Fruit fly (Drosophila melanogaster) whole organism, embryonic: ENCODE data around the gene CG5180.
A peak's percentile ranks its signal among the peaks of the same experiment; 100 is the strongest.

Experiments
- Aef1 ChIP-seq: fragments of 200-800 bp; sonication (Bioruptor generic); IDR thresholded peaks from 3 replicates; pipeline ENCODE4 v1.3.6; 2022; ENCODE audit warnings: missing biosample characterization, missing genetic modification characterization
- Bgb ChIP-seq: fragments of 200-800 bp; sonication (Bioruptor generic); IDR thresholded peaks from 2 replicates; pipeline ENCODE4 v1.3.6; 2022; ENCODE audit warnings: missing biosample characterization, missing genetic modification characterization; ENCODE audit not compliant: partially characterized antibody
- CG10321 ChIP-seq: fragments of 200-800 bp; sonication (Bioruptor generic); IDR thresholded peaks from 2 replicates; pipeline ENCODE4 v1.3.6; 2022; ENCODE audit warnings: missing biosample characterization, missing genetic modification characterization
- CG10431 ChIP-seq: fragments of 200-800 bp; sonication (Bioruptor generic); optimal IDR thresholded peaks from 3 replicates; lab custom pipeline; 2018; ENCODE audit warnings: missing biosample characterization, mild to moderate bottlenecking, missing genetic modification characterization
- CG1233 ChIP-seq: fragments of 200-800 bp; sonication (Bioruptor generic); optimal IDR thresholded peaks from 4 replicates; lab custom pipeline; 2018; ENCODE audit warnings: missing biosample characterization, mild to moderate bottlenecking, missing genetic modification characterization
- CG13775 ChIP-seq: fragments of 200-800 bp; sonication (Bioruptor generic); optimal IDR thresholded peaks from 3 replicates; lab custom pipeline; 2017; ENCODE audit warnings: missing biosample characterization, mild to moderate bottlenecking, missing genetic modification characterization
- CG18599 ChIP-seq: fragments of 200-800 bp; sonication (Bioruptor generic); optimal IDR thresholded peaks from 3 replicates; lab custom pipeline; 2017; ENCODE audit warnings: missing biosample characterization, missing genetic modification characterization, mild to moderate bottlenecking, moderate library complexity, missing genetic modification reagents
- CG31224 ChIP-seq: fragments of 200-800 bp; sonication (Bioruptor generic); IDR thresholded peaks from 2 replicates; pipeline ENCODE4 v1.3.6; 2022; ENCODE audit warnings: missing biosample characterization, missing genetic modification characterization
- CG31388 ChIP-seq: fragments of 200-800 bp; sonication (Bioruptor generic); optimal IDR thresholded peaks from 2 replicates; lab custom pipeline; 2016; ENCODE audit warnings: missing biosample characterization, missing genetic modification characterization
- CG32532 ChIP-seq: fragments of 200-800 bp; sonication (Bioruptor generic); IDR thresholded peaks from 2 replicates; pipeline ENCODE4 v1.3.6; 2022; ENCODE audit warnings: missing biosample characterization, missing genetic modification characterization
- CG5245 ChIP-seq: fragments of 200-800 bp; sonication (Bioruptor generic); optimal IDR thresholded peaks from 3 replicates; lab custom pipeline; 2016; ENCODE audit warnings: missing biosample characterization, missing genetic modification characterization
- CG6272 ChIP-seq: fragments of 200-800 bp; sonication (Bioruptor generic); IDR thresholded peaks from 2 replicates; pipeline ENCODE4 v1.3.6; 2022; ENCODE audit warnings: missing biosample characterization, missing genetic modification characterization
- CG7786 ChIP-seq: fragments of 200-800 bp; sonication (Bioruptor generic); optimal IDR thresholded peaks from 2 replicates; lab custom pipeline; 2016; ENCODE audit warnings: missing biosample characterization, missing genetic modification characterization
- CG7839 ChIP-seq: fragments of 200-800 bp; sonication (Bioruptor generic); optimal IDR thresholded peaks from 3 replicates; lab custom pipeline; 2018; ENCODE audit warnings: missing biosample characterization, mild to moderate bottlenecking, missing genetic modification characterization, moderate library complexity
- D19B ChIP-seq: fragments of 200-800 bp; sonication (Bioruptor generic); optimal IDR thresholded peaks from 2 replicates; lab custom pipeline; 2017; ENCODE audit warnings: missing biosample characterization, mild to moderate bottlenecking, missing genetic modification characterization
- Dbx ChIP-seq: fragments of 200-800 bp; sonication (Bioruptor generic); IDR thresholded peaks from 3 replicates; pipeline ENCODE4 v1.3.6; 2022; ENCODE audit warnings: missing biosample characterization, missing genetic modification characterization
- Dref ChIP-seq: fragments of 200-800 bp; sonication (Bioruptor generic); IDR thresholded peaks from 2 replicates; pipeline ENCODE4 v1.3.6; 2022; ENCODE audit warnings: missing biosample characterization, missing genetic modification characterization
- Fer2 ChIP-seq: fragments of 200-800 bp; sonication (Bioruptor generic); optimal IDR thresholded peaks from 2 replicates; lab custom pipeline; 2018; ENCODE audit warnings: missing biosample characterization, mild to moderate bottlenecking, missing genetic modification characterization, moderate library complexity
- H15 ChIP-seq: fragments of 200-800 bp; sonication (Bioruptor generic); IDR thresholded peaks from 3 replicates; pipeline ENCODE4 v1.3.6; 2022; ENCODE audit warnings: missing biosample characterization, missing genetic modification characterization
- HHEX ChIP-seq: fragments of 200-800 bp; sonication (Bioruptor generic); optimal IDR thresholded peaks from 3 replicates; lab custom pipeline; 2017; ENCODE audit warnings: missing biosample characterization, mild to moderate bottlenecking, missing genetic modification characterization, missing genetic modification reagents
- HLH3B ChIP-seq: fragments of 200-800 bp; sonication (Bioruptor generic); IDR thresholded peaks from 2 replicates; pipeline ENCODE4 v1.3.6; 2022; ENCODE audit warnings: missing biosample characterization, missing genetic modification characterization
- HLH4C ChIP-seq: fragments of 200-800 bp; sonication (Bioruptor generic); IDR thresholded peaks from 3 replicates; pipeline ENCODE4 v1.3.6; 2022; ENCODE audit warnings: missing biosample characterization, missing genetic modification characterization; ENCODE audit not compliant: partially characterized antibody
- MTF-1 ChIP-seq: fragments of 200-800 bp; sonication (Bioruptor generic); optimal IDR thresholded peaks from 2 replicates; lab custom pipeline; 2018; ENCODE audit warnings: missing biosample characterization, mild to moderate bottlenecking, missing genetic modification characterization, borderline replicate concordance
- Max ChIP-seq: fragments of 200-800 bp; sonication (Bioruptor generic); optimal IDR thresholded peaks from 2 replicates; lab custom pipeline; 2016; ENCODE audit warnings: missing biosample characterization, mild to moderate bottlenecking, missing genetic modification characterization
- Mrtf ChIP-seq: fragments of 200-800 bp; sonication (Bioruptor generic); IDR thresholded peaks from 3 replicates; pipeline ENCODE4 v1.3.6; 2022; ENCODE audit warnings: missing biosample characterization, missing genetic modification characterization
- NC2β ChIP-seq: fragments of 200-800 bp; sonication (Bioruptor generic); optimal IDR thresholded peaks from 2 replicates; lab custom pipeline; 2016; ENCODE audit warnings: missing biosample characterization, missing genetic modification characterization
- Opbp ChIP-seq: fragments of 200-800 bp; sonication (Bioruptor generic); IDR thresholded peaks from 3 replicates; pipeline ENCODE4 v1.3.6; 2022; ENCODE audit warnings: missing biosample characterization, missing genetic modification characterization; ENCODE audit not compliant: partially characterized antibody
- Ptx1 ChIP-seq: fragments of 200-800 bp; sonication (Bioruptor generic); IDR thresholded peaks from 2 replicates; pipeline ENCODE4 v1.3.6; 2022; ENCODE audit warnings: missing biosample characterization, missing genetic modification characterization
- Side ChIP-seq: fragments of 200-800 bp; sonication (Bioruptor generic); optimal IDR thresholded peaks from 2 replicates; lab custom pipeline; 2016; ENCODE audit warnings: missing biosample characterization, missing genetic modification characterization
- Sry-δ ChIP-seq: fragments of 200-800 bp; sonication (Bioruptor generic); optimal IDR thresholded peaks from 2 replicates; lab custom pipeline; 2016; ENCODE audit warnings: missing biosample characterization, missing genetic modification characterization
- ash1 ChIP-seq: fragments of 200-800 bp; sonication (Bioruptor generic); optimal IDR thresholded peaks from 2 replicates; lab custom pipeline; 2018; ENCODE audit warnings: missing biosample characterization, mild to moderate bottlenecking, missing genetic modification characterization
- bigmax ChIP-seq: fragments of 200-800 bp; sonication (Bioruptor generic); optimal IDR thresholded peaks from 2 replicates; lab custom pipeline; 2018; ENCODE audit warnings: missing biosample characterization, mild to moderate bottlenecking, missing genetic modification characterization
- caup ChIP-seq: fragments of 200-800 bp; sonication (Bioruptor generic); optimal IDR thresholded peaks from 3 replicates; lab custom pipeline; 2017; ENCODE audit warnings: missing biosample characterization, mild to moderate bottlenecking, missing genetic modification characterization, moderate library complexity; ENCODE audit not compliant: severe bottlenecking
- croc ChIP-seq: fragments of 200-800 bp; sonication (Bioruptor generic); conservative IDR thresholded peaks from 3 replicates; pipeline ENCODE4 v1.3.6; 2022; ENCODE audit warnings: missing biosample characterization, missing genetic modification characterization
- crp ChIP-seq, 2 experiments: fragments of 200-800 bp; sonication (Bioruptor generic); optimal IDR thresholded peaks; 2 replicates in 1 of 2; 3 replicates in 1 of 2; lab custom pipeline; 2017; ENCODE audit warnings: missing biosample characterization in 2 of 2, missing genetic modification characterization in 2 of 2, mild to moderate bottlenecking in 1 of 2, moderate library complexity in 1 of 2
- dmrt11E ChIP-seq: fragments of 200-800 bp; sonication (Bioruptor generic); optimal IDR thresholded peaks from 3 replicates; lab custom pipeline; 2018; ENCODE audit warnings: missing biosample characterization, mild to moderate bottlenecking, missing genetic modification characterization, moderate library complexity
- eve ChIP-seq, 2 experiments: fragments of >200 bp; optimal IDR thresholded peaks; 2 replicates each; lab custom pipeline; 2017; ENCODE audit warnings: missing biosample characterization in 2 of 2, missing genetic modification characterization in 2 of 2
- exex ChIP-seq: fragments of 200-800 bp; sonication (Bioruptor generic); optimal IDR thresholded peaks from 4 replicates; lab custom pipeline; 2018; ENCODE audit warnings: missing biosample characterization, mild to moderate bottlenecking, missing genetic modification characterization, moderate library complexity
- fd96Cb ChIP-seq: fragments of 200-800 bp; sonication (Bioruptor generic); optimal IDR thresholded peaks from 2 replicates; lab custom pipeline; 2018; ENCODE audit warnings: missing biosample characterization, mild to moderate bottlenecking, missing genetic modification characterization, moderate library complexity
- gce ChIP-seq: fragments of 200-800 bp; sonication (Bioruptor generic); IDR thresholded peaks from 3 replicates; pipeline ENCODE4 v1.3.6; 2022; ENCODE audit warnings: missing biosample characterization, missing genetic modification characterization
- gro ChIP-seq: fragments of 200-800 bp; sonication (Bioruptor generic); optimal IDR thresholded peaks from 2 replicates; lab custom pipeline; 2016; ENCODE audit warnings: missing biosample characterization, missing genetic modification characterization
- insv ChIP-seq, 2 experiments: fragments of 200-800 bp; sonication (Bioruptor generic); optimal IDR thresholded peaks; 3 replicates each; lab custom pipeline; 2016 to 2018; ENCODE audit warnings: missing biosample characterization in 2 of 2, missing genetic modification characterization in 2 of 2
- odd ChIP-seq: fragments of 200-800 bp; sonication (Bioruptor generic); optimal IDR thresholded peaks from 2 replicates; lab custom pipeline; 2017; ENCODE audit warnings: missing biosample characterization, mild to moderate bottlenecking, missing genetic modification characterization
- onecut ChIP-seq: fragments of 200-800 bp; sonication (Bioruptor generic); IDR thresholded peaks from 2 replicates; pipeline ENCODE4 v1.3.6; 2022; ENCODE audit warnings: missing biosample characterization, missing genetic modification characterization
- rib ChIP-seq: fragments of 200-800 bp; sonication (Bioruptor generic); IDR thresholded peaks from 2 replicates; pipeline ENCODE4 v1.3.6; 2022; ENCODE audit warnings: missing biosample characterization, missing genetic modification characterization
- shn ChIP-seq: fragments of 200-800 bp; sonication (Bioruptor generic); optimal IDR thresholded peaks from 3 replicates; lab custom pipeline; 2016; ENCODE audit warnings: missing biosample characterization, missing genetic modification characterization
- sima ChIP-seq: fragments of 200-800 bp; sonication (Bioruptor generic); optimal IDR thresholded peaks from 2 replicates; lab custom pipeline; 2016; ENCODE audit warnings: missing biosample characterization, missing genetic modification characterization
- twi ChIP-seq: fragments of 200-800 bp; optimal IDR thresholded peaks from 2 replicates; lab custom pipeline; 2019; ENCODE audit warnings: missing biosample characterization, mild to moderate bottlenecking, missing genetic modification characterization, moderate library complexity
- vfl ChIP-seq: fragments of 200-800 bp; sonication (Bioruptor generic); optimal IDR thresholded peaks from 2 replicates; lab custom pipeline; 2016; ENCODE audit warnings: missing biosample characterization, missing genetic modification characterization

CG5180 gene

dm6 chr3R:20557415-20558105 is at the start of gene CG5180, which contains the start of gene DPCoAC (continued):
- TF ChIP-seq croc (GFP tag; lab: Robert Waterston, UW), result peak; percentile 35; the same call in 1 of the 3 replicates
- peak; percentile 19 for TF ChIP-seq Side (GFP tag; lab: Kevin White, UChicago)
- TF ChIP-seq bigmax (GFP tag; lab: Kevin White, UChicago), result peak; percentile 16
- peak; percentile 60 for TF ChIP-seq Dref (GFP tag; lab: Robert Waterston, UW)
- TF ChIP-seq vfl, result peak; percentile 48
- TF ChIP-seq CG6272 (GFP tag; lab: Robert Waterston, UW), result peak; percentile 80
- TF ChIP-seq CG7786 (GFP tag; lab: Kevin White, UChicago), result peak; percentile 59
- no peak for TF ChIP-seq D19B (GFP tag; lab: Kevin White, UChicago)
- peak; percentile 71 for TF ChIP-seq ash1 (GFP tag; lab: Kevin White, UChicago)
- peak; percentile 50 for TF ChIP-seq CG1233 (GFP tag; lab: Kevin White, UChicago)
- TF ChIP-seq fd96Cb (tag; lab: Kevin White, UChicago), result peak; percentile 32
- peak; percentile 22 for TF ChIP-seq dmrt11E (tag; lab: Kevin White, UChicago)
- peak; percentile 78 for TF ChIP-seq Aef1 (GFP tag; lab: Robert Waterston, UW)
- TF ChIP-seq CG18599 (GFP tag; lab: Kevin White, UChicago), result peak; percentile 38
- TF ChIP-seq H15 (GFP tag; lab: Robert Waterston, UW), result peak; percentile 61
- TF ChIP-seq CG31388 (GFP tag; lab: Kevin White, UChicago), result peak; percentile 30
- TF ChIP-seq insv (GFP tag; optimal IDR thresholded peaks at IDR 0.05; lab: Kevin White, UChicago), result no peak
- peak; percentile 77 for TF ChIP-seq gro
- TF ChIP-seq CG10431 (GFP tag; lab: Kevin White, UChicago), result peak; percentile 2
- TF ChIP-seq HLH3B, result peak; percentile 50; the same call in 1 of the 2 replicates
- TF ChIP-seq CG13775 (GFP tag; lab: Kevin White, UChicago), result peak; percentile 58
- TF ChIP-seq CG31224, result peak; percentile 40
- peak in 1 of 2 experiments; percentile 36 for TF ChIP-seq crp (GFP tag; optimal IDR thresholded peaks at IDR 0.05; lab: Kevin White, UChicago)
- peak; percentile 51 for TF ChIP-seq HHEX
- peak; percentile 71; the same call in 2 of the 3 replicates for TF ChIP-seq Mrtf (GFP tag; lab: Robert Waterston, UW)
- TF ChIP-seq rib, result peak; percentile 74
- TF ChIP-seq odd (GFP tag; lab: Kevin White, UChicago), result peak; percentile 32
- TF ChIP-seq MTF-1 (GFP tag; lab: Kevin White, UChicago), result peak; percentile 42
- peak; percentile 86 for TF ChIP-seq CG32532
- peak; percentile 82 for TF ChIP-seq Opbp (GFP tag; lab: Robert Waterston, UW)
- TF ChIP-seq NC2β (GFP tag; lab: Kevin White, UChicago), result peak; percentile 30
- peak; percentile 62 for TF ChIP-seq CG7839 (tag; lab: Kevin White, UChicago)
- no peak for TF ChIP-seq Fer2 (tag; lab: Kevin White, UChicago)
- TF ChIP-seq HLH4C (GFP tag; lab: Robert Waterston, UW), result no peak
- TF ChIP-seq twi (tag; lab: Kevin White, UChicago), result no peak
- TF ChIP-seq onecut (GFP tag; lab: Robert Waterston, UW), result peak; percentile 30
- peak; percentile 63 for TF ChIP-seq shn
- peak; percentile 53 for TF ChIP-seq Max (GFP tag; lab: Kevin White, UChicago)
- peak; percentile 73 for TF ChIP-seq Ptx1 (GFP tag; lab: Robert Waterston, UW)
- peak; percentile 41 for TF ChIP-seq CG5245 (GFP tag; lab: Kevin White, UChicago)
- peak; percentile 83 for TF ChIP-seq Bgb
- TF ChIP-seq eve (GFP tag; optimal IDR thresholded peaks at IDR 0.05; lab: Kevin White, UChicago), result no peak
- TF ChIP-seq CG10321 (GFP tag; lab: Robert Waterston, UW), result peak; percentile 49; the same call in 1 of the 2 replicates
- TF ChIP-seq exex (tag; lab: Kevin White, UChicago), result no peak
- TF ChIP-seq sima (GFP tag; lab: Kevin White, UChicago), result no peak
- 0 out of 3 replicates have a peak, but pooled peaks have one; percentile 47 for TF ChIP-seq gce
- TF ChIP-seq Sry-δ, result peak; percentile 71
- TF ChIP-seq Dbx (GFP tag; lab: Robert Waterston, UW), result peak; percentile 85
- TF ChIP-seq caup (GFP tag; lab: Kevin White, UChicago), result peak; percentile 66
